Fruit fly (Drosophila melanogaster) whole organism, embryonic: Measurements from ENCODE around the gene org-1.
A peak's percentile ranks its signal among the peaks of the same experiment; 100 is the strongest.

Source experiments
- Atf6 ChIP-seq: fragments of 200-800 bp; sonication (Bioruptor generic); IDR thresholded peaks from 2 replicates; pipeline ENCODE4 v1.3.6; 2022; ENCODE audit warnings: missing biosample characterization, missing genetic modification characterization
- Blimp-1 ChIP-seq: fragments of 200-800 bp; sonication (Bioruptor generic); optimal IDR thresholded peaks from 3 replicates; lab custom pipeline; 2018; ENCODE audit warnings: missing biosample characterization, missing genetic modification characterization, mild to moderate bottlenecking, moderate library complexity, missing genetic modification reagents
- CG10959 ChIP-seq: fragments of 200-800 bp; sonication (Bioruptor generic); IDR thresholded peaks from 2 replicates; pipeline ENCODE4 v1.3.6; 2022; ENCODE audit warnings: missing biosample characterization, missing genetic modification characterization
- CG12236 ChIP-seq: fragments of 200-800 bp; sonication (Bioruptor generic); optimal IDR thresholded peaks from 2 replicates; lab custom pipeline; 2016; ENCODE audit warnings: missing biosample characterization, missing genetic modification characterization
- CG13287 ChIP-seq: fragments of 200-800 bp; sonication (Bioruptor generic); IDR thresholded peaks from 2 replicates; pipeline ENCODE4 v1.3.6; 2022; ENCODE audit warnings: missing biosample characterization, missing genetic modification characterization; ENCODE audit not compliant: partially characterized antibody
- CG13424 ChIP-seq: fragments of 200-800 bp; sonication (Bioruptor generic); optimal IDR thresholded peaks from 2 replicates; lab custom pipeline; 2019; ENCODE audit warnings: missing biosample characterization, mild to moderate bottlenecking, missing genetic modification characterization, moderate library complexity
- CG15269 ChIP-seq: fragments of 200-800 bp; sonication (Bioruptor generic); optimal IDR thresholded peaks from 2 replicates; lab custom pipeline; 2018; ENCODE audit warnings: missing biosample characterization, mild to moderate bottlenecking, missing genetic modification characterization, moderate library complexity
- CG15479 ChIP-seq: fragments of 200-800 bp; sonication (Bioruptor generic); optimal IDR thresholded peaks from 3 replicates; lab custom pipeline; 2019; ENCODE audit warnings: missing biosample characterization, mild to moderate bottlenecking, missing genetic modification characterization, moderate library complexity
- CG17361 ChIP-seq: fragments of 200-800 bp; sonication (Bioruptor generic); IDR thresholded peaks from 3 replicates; pipeline ENCODE4 v1.3.6; 2022; ENCODE audit warnings: missing biosample characterization, missing genetic modification characterization
- CG18476 ChIP-seq: fragments of 200-800 bp; sonication (Bioruptor generic); optimal IDR thresholded peaks from 2 replicates; lab custom pipeline; 2016; ENCODE audit warnings: missing biosample characterization, mild to moderate bottlenecking, missing genetic modification characterization
- CG2120 ChIP-seq: fragments of 200-800 bp; sonication (Bioruptor generic); optimal IDR thresholded peaks from 3 replicates; lab custom pipeline; 2016; ENCODE audit warnings: missing biosample characterization, missing genetic modification characterization
- CG3065 ChIP-seq: fragments of 200-800 bp; sonication (Bioruptor generic); optimal IDR thresholded peaks from 2 replicates; lab custom pipeline; 2016; ENCODE audit warnings: missing biosample characterization, missing genetic modification characterization
- CG3847 ChIP-seq: fragments of 200-800 bp; sonication (Bioruptor generic); IDR thresholded peaks from 2 replicates; pipeline ENCODE4 v1.3.6; 2022; ENCODE audit warnings: missing biosample characterization, missing genetic modification characterization
- CG4424 ChIP-seq: fragments of 200-800 bp; sonication (Bioruptor generic); optimal IDR thresholded peaks from 3 replicates; lab custom pipeline; 2016; ENCODE audit warnings: missing biosample characterization, missing genetic modification characterization
- CG4617 ChIP-seq: fragments of 200-800 bp; sonication (Bioruptor generic); optimal IDR thresholded peaks from 3 replicates; lab custom pipeline; 2016; ENCODE audit warnings: missing biosample characterization, missing genetic modification characterization, borderline replicate concordance
- CG7928 ChIP-seq: fragments of 200-800 bp; sonication (Bioruptor generic); optimal IDR thresholded peaks from 2 replicates; lab custom pipeline; 2017; ENCODE audit warnings: missing biosample characterization, mild to moderate bottlenecking, missing genetic modification characterization
- CG9609 ChIP-seq: fragments of 200-800 bp; sonication (Bioruptor generic); optimal IDR thresholded peaks from 3 replicates; lab custom pipeline; 2016; ENCODE audit warnings: missing biosample characterization, missing genetic modification characterization
- D ChIP-seq, 2 experiments: fragments of 200-800 bp in 1 of 2; fragments of >200 bp in 1 of 2; sonication (Bioruptor generic) in 1 of 2; optimal IDR thresholded peaks; 2 replicates in 1 of 2; 3 replicates in 1 of 2; lab custom pipeline; 2017; ENCODE audit warnings: mild to moderate bottlenecking in 1 of 2, missing biosample characterization in 1 of 2, missing genetic modification characterization in 1 of 2, missing genetic modification reagents in 1 of 2
- E2f2 ChIP-seq: fragments of 200-800 bp; sonication (Bioruptor generic); IDR thresholded peaks from 2 replicates; pipeline ENCODE4 v1.3.6; 2022; ENCODE audit warnings: missing biosample characterization, missing genetic modification characterization
- HLH54F ChIP-seq: fragments of 200-800 bp; sonication (Bioruptor generic); optimal IDR thresholded peaks from 3 replicates; lab custom pipeline; 2016; ENCODE audit warnings: missing biosample characterization, missing genetic modification characterization
- Hmx ChIP-seq: fragments of 200-800 bp; sonication (Bioruptor generic); optimal IDR thresholded peaks from 2 replicates; lab custom pipeline; 2016; ENCODE audit warnings: missing biosample characterization, missing genetic modification characterization
- Jarid2 ChIP-seq: fragments of 200-800 bp; sonication (Bioruptor generic); optimal IDR thresholded peaks from 3 replicates; lab custom pipeline; 2017; ENCODE audit warnings: mild to moderate bottlenecking, missing biosample characterization, missing genetic modification reagents, missing genetic modification characterization
- Lhr ChIP-seq: fragments of 200-800 bp; sonication (Bioruptor generic); optimal IDR thresholded peaks from 3 replicates; lab custom pipeline; 2017; ENCODE audit warnings: mild to moderate bottlenecking, missing biosample characterization, missing genetic modification reagents, missing genetic modification characterization
- Myb ChIP-seq: fragments of 200-800 bp; sonication (Bioruptor generic); optimal IDR thresholded peaks from 2 replicates; lab custom pipeline; 2016; ENCODE audit warnings: missing biosample characterization, missing genetic modification characterization
- Nf-YA ChIP-seq: fragments of 200-800 bp; sonication (Bioruptor generic); IDR thresholded peaks from 2 replicates; pipeline ENCODE4 v1.3.6; 2022; ENCODE audit warnings: missing biosample characterization, missing genetic modification characterization
- Opbp ChIP-seq: fragments of 200-800 bp; sonication (Bioruptor generic); IDR thresholded peaks from 3 replicates; pipeline ENCODE4 v1.3.6; 2022; ENCODE audit warnings: missing biosample characterization, missing genetic modification characterization; ENCODE audit not compliant: partially characterized antibody
- ato ChIP-seq: fragments of 200-800 bp; sonication (Bioruptor generic); IDR thresholded peaks from 2 replicates; pipeline ENCODE4 v1.3.6; 2022; ENCODE audit warnings: missing biosample characterization, missing genetic modification characterization; ENCODE audit not compliant: partially characterized antibody
- bsh ChIP-seq, 2 experiments: fragments of 200-800 bp; sonication (Bioruptor generic); optimal IDR thresholded peaks; 2 replicates each; lab custom pipeline; 2017 to 2018; ENCODE audit warnings: mild to moderate bottlenecking in 2 of 2, missing biosample characterization in 2 of 2, missing genetic modification characterization in 2 of 2, moderate library complexity in 1 of 2
- caup ChIP-seq: fragments of 200-800 bp; sonication (Bioruptor generic); optimal IDR thresholded peaks from 3 replicates; lab custom pipeline; 2017; ENCODE audit warnings: missing biosample characterization, mild to moderate bottlenecking, missing genetic modification characterization, moderate library complexity; ENCODE audit not compliant: severe bottlenecking
- crol ChIP-seq: fragments of 200-800 bp; sonication (Bioruptor generic); IDR thresholded peaks from 2 replicates; pipeline ENCODE4 v1.3.6; 2022; ENCODE audit warnings: missing biosample characterization, missing genetic modification characterization
- cwo ChIP-seq: fragments of 200-800 bp; sonication (Bioruptor generic); optimal IDR thresholded peaks from 3 replicates; lab custom pipeline; 2017; ENCODE audit warnings: missing biosample characterization, missing genetic modification characterization, mild to moderate bottlenecking, moderate library complexity, missing genetic modification reagents
- dan ChIP-seq: fragments of 200-800 bp; sonication (Bioruptor generic); IDR thresholded peaks from 2 replicates; pipeline ENCODE4 v1.3.6; 2022; ENCODE audit warnings: missing biosample characterization, missing genetic modification characterization
- dimm ChIP-seq: fragments of 200-800 bp; sonication (Bioruptor generic); IDR thresholded peaks from 2 replicates; pipeline ENCODE4 v1.3.6; 2022; ENCODE audit warnings: missing biosample characterization, missing genetic modification characterization
- dmrt11E ChIP-seq: fragments of 200-800 bp; sonication (Bioruptor generic); optimal IDR thresholded peaks from 3 replicates; lab custom pipeline; 2018; ENCODE audit warnings: missing biosample characterization, mild to moderate bottlenecking, missing genetic modification characterization, moderate library complexity
- gcm ChIP-seq: fragments of 200-800 bp; sonication (Bioruptor generic); optimal IDR thresholded peaks from 2 replicates; lab custom pipeline; 2019; ENCODE audit warnings: missing biosample characterization, mild to moderate bottlenecking, missing genetic modification characterization, moderate library complexity
- lbe ChIP-seq: fragments of 200-800 bp; sonication (Bioruptor generic); optimal IDR thresholded peaks from 2 replicates; lab custom pipeline; 2016; ENCODE audit warnings: missing biosample characterization, mild to moderate bottlenecking, missing genetic modification characterization
- nerfin-1 ChIP-seq: fragments of 200-800 bp; sonication (Bioruptor generic); optimal IDR thresholded peaks from 3 replicates; lab custom pipeline; 2019; ENCODE audit warnings: missing biosample characterization, mild to moderate bottlenecking, missing genetic modification characterization, moderate library complexity
- pnt ChIP-seq: fragments of 200-800 bp; sonication (Bioruptor generic); optimal IDR thresholded peaks from 3 replicates; lab custom pipeline; 2016; ENCODE audit warnings: missing biosample characterization, missing genetic modification characterization
- prd ChIP-seq, 3 experiments: fragments of >200 bp in 2 of 3; fragments of 200-800 bp in 1 of 3; sonication (Bioruptor generic) in 1 of 3; optimal IDR thresholded peaks in 2 of 3; IDR thresholded peaks in 1 of 3; 2 replicates in 2 of 3; 3 replicates in 1 of 3; pipeline versions ENCODE4 v1.3.6 to Lab custom; 2017 to 2022; ENCODE audit warnings: missing biosample characterization in 1 of 3, missing genetic modification characterization in 1 of 3
- pros ChIP-seq: fragments of 200-800 bp; sonication (Bioruptor generic); optimal IDR thresholded peaks from 3 replicates; lab custom pipeline; 2019; ENCODE audit warnings: missing biosample characterization, mild to moderate bottlenecking, missing genetic modification characterization, moderate library complexity
- row ChIP-seq: fragments of 200-800 bp; sonication (Bioruptor generic); IDR thresholded peaks from 3 replicates; pipeline ENCODE4 v1.3.6; 2022; ENCODE audit warnings: missing biosample characterization, missing genetic modification characterization
- sens ChIP-seq: fragments of 200-800 bp; sonication (Bioruptor generic); peaks from one replicate; lab custom pipeline; 2016; ENCODE audit warnings: missing biosample characterization, missing genetic modification characterization
- sna ChIP-seq: fragments of 200-800 bp; sonication (Bioruptor generic); IDR thresholded peaks from 2 replicates; pipeline ENCODE4 v1.3.6; 2022; ENCODE audit warnings: missing biosample characterization, missing genetic modification characterization; ENCODE audit not compliant: partially characterized antibody
- sob ChIP-seq: fragments of 200-800 bp; sonication (Bioruptor generic); IDR thresholded peaks from 2 replicates; pipeline ENCODE4 v1.3.6; 2022; ENCODE audit warnings: missing biosample characterization, missing genetic modification characterization
- stc ChIP-seq: fragments of 200-800 bp; sonication (Bioruptor generic); IDR thresholded peaks from 2 replicates; pipeline ENCODE4 v1.3.6; 2022; ENCODE audit warnings: missing biosample characterization, missing genetic modification characterization
- zen2 ChIP-seq: fragments of 200-800 bp; sonication (Bioruptor generic); IDR thresholded peaks from 3 replicates; pipeline ENCODE4 v1.3.6; 2022; ENCODE audit warnings: missing biosample characterization, missing genetic modification characterization; ENCODE audit not compliant: partially characterized antibody

Gene org-1

dm6 chrX:8437285-8438110, 17.4 kb downstream of the org-1 start, which contains the start of gene Miga (continued):
- no peak for TF ChIP-seq Jarid2 (GFP tag; lab: Kevin White, UChicago)
- no peak for TF ChIP-seq CG13424 (tag; lab: Kevin White, UChicago)
- TF ChIP-seq Myb = peak; percentile 2
- TF ChIP-seq D (optimal IDR thresholded peaks at IDR 0.05; lab: Kevin White, UChicago) = peak; percentile 21
- TF ChIP-seq D (GFP tag; optimal IDR thresholded peaks at IDR 0.05; lab: Kevin White, UChicago) = no peak
- no peak for TF ChIP-seq CG10959 (GFP tag; lab: Robert Waterston, UW)
- TF ChIP-seq dimm (GFP tag; lab: Robert Waterston, UW) = no peak
- TF ChIP-seq sna = 0 out of 2 replicates have a peak, but pooled peaks have one; percentile 27
- TF ChIP-seq CG15269 = peak; percentile 22
- TF ChIP-seq crol (GFP tag; lab: Robert Waterston, UW) = peak; percentile 68
- TF ChIP-seq CG12236 = no peak
- TF ChIP-seq pros = peak; percentile 72
- peak; percentile 91 for TF ChIP-seq Blimp-1 (GFP tag; lab: Kevin White, UChicago)
- TF ChIP-seq caup (GFP tag; lab: Kevin White, UChicago) = no peak
- no peak for TF ChIP-seq zen2
- TF ChIP-seq gcm (GFP tag; lab: Kevin White, UChicago) = peak; percentile 47
- no peak for TF ChIP-seq Hmx
- TF ChIP-seq CG15479 (GFP tag; lab: Kevin White, UChicago) = peak; percentile 90
- no peak for TF ChIP-seq pnt (GFP tag; lab: Kevin White, UChicago)
- no peak for TF ChIP-seq CG17361
- TF ChIP-seq Nf-YA (GFP tag; lab: Robert Waterston, UW) = no peak
- no peak for TF ChIP-seq stc (GFP tag; lab: Robert Waterston, UW)
- TF ChIP-seq, all 482 proteins: peak for 31

dm6 chrX:8436656-8437284, 18.1 kb downstream of the org-1 start, which contains the start of gene CG1440:
TSS of gene CG1440 (plus strand) at chrX:8437057.
- TF ChIP-seq CG18476 (GFP tag; lab: Kevin White, UChicago) (peak; percentile 9), Atf6 (GFP tag; lab: Robert Waterston, UW) (0 out of 2 replicates have a peak, but pooled peaks have one; percentile 5), prd (optimal IDR thresholded peaks at IDR 0.05; lab: Kevin White, UChicago) (no peak), prd (GFP tag; IDR thresholded peaks at IDR 0.05; lab: Robert Waterston, UW) (0 out of 3 replicates have a peak, but pooled peaks have one; percentile 29), CG4617 (GFP tag; lab: Kevin White, UChicago) (peak; percentile 20), bsh (GFP tag; optimal IDR thresholded peaks at IDR 0.05; lab: Kevin White, UChicago) (peak in 1 of 2 experiments; percentile 46), lbe (GFP tag; lab: Kevin White, UChicago) (peak; percentile 41), nerfin-1 (tag; lab: Kevin White, UChicago) (peak; percentile 56), E2f2 (GFP tag; lab: Robert Waterston, UW) (peak; percentile 70), HLH54F (peak; percentile 40), CG4424 (GFP tag; lab: Kevin White, UChicago) (no peak), CG2120 (GFP tag; lab: Kevin White, UChicago) (peak; percentile 56), ato (GFP tag; lab: Robert Waterston, UW) (no peak), CG7928 (GFP tag; lab: Kevin White, UChicago) (peak; percentile 29), sens (GFP tag; lab: Kevin White, UChicago) (peak; percentile 86), CG3847 (GFP tag; lab: Robert Waterston, UW) (peak; percentile 45; the same call in 1 of the 2 replicates), dan (GFP tag; lab: Robert Waterston, UW) (no peak), dmrt11E (peak; percentile 24), CG3065 (GFP tag; lab: Kevin White, UChicago) (no peak), Lhr (GFP tag; lab: Kevin White, UChicago) (peak; percentile 60), cwo (GFP tag; lab: Kevin White, UChicago) (no peak), CG13287 (no peak; the same call in 1 of the 2 replicates), row (GFP tag; lab: Robert Waterston, UW) (peak; percentile 44; the same call in 2 of the 3 replicates), CG9609 (GFP tag; lab: Kevin White, UChicago) (no peak), sob (GFP tag; lab: Robert Waterston, UW) (0 out of 2 replicates have a peak, but pooled peaks have one; percentile 34), Opbp (GFP tag; lab: Robert Waterston, UW) (0 out of 3 replicates have a peak, but pooled peaks have one; percentile 15)
